Worm (Caenorhabditis elegans): ENCODE results near the gene faah-2.
A peak's percentile ranks its signal among the peaks of the same experiment; 100 is the strongest.

DNA sequence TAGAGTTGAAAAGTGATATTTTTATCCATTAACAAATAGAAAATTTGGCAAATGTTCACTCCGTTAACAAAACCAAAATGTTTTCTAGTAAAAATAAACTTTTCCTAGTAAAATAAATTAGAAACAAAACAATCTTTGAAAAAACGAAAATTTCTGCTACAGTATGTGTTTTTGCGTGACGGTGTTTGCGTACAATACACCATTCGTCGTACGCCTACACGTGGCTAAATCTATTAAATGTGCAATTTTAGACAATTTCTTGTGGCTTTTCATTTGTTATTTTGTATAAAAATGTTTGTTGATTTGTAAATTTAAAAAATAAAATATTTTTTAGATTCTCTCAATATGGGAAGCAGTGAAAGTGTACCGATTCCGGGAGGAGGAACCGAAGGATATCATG lies 39.1 kb upstream of the faah-2 start, which contains the start of gene Y42H9AR.1:
- TF ChIP-seq him-1 (tag; optimal IDR thresholded peaks at IDR 0.05) (no peak), W03F9.2 (tag; optimal IDR thresholded peaks at IDR 0.05) (peak; percentile 61)
